Fruit fly (Drosophila melanogaster): ENCODE data around the gene CG5623.

CG5623 gene

DNA sequence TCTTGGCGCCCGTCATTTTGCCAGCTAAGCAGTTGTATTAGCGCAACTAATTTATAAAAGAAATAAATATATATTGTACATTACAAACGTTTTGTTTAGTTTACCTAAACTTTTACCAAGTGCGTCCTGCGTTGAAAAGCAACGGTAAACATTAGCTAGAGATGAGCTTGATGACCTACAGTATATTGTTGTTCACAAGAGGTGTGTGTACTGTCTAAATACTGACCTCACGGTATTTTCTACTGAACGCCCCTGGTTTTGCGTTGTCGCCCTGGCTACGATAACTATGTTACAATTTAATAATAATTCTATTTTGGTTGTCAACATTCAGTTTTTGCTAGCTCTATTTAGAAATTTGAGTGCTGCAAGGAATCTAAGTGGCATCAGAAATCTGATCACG lies 25.2 kb upstream of the CG5623 start, which contains the start of gene Acyp2 (continued):
- TF ChIP-seq so (GFP tag; IDR thresholded peaks at IDR 0.05) (no peak), CG11504 (tag; optimal IDR thresholded peaks at IDR 0.05) (peak; percentile 44), slbo (GFP tag; IDR thresholded peaks at IDR 0.05) (peak; percentile 69; the same call in 1 of the 2 replicates), CG11085 (GFP tag; IDR thresholded peaks at IDR 0.05) (no peak), insv (GFP tag; optimal IDR thresholded peaks at IDR 0.05) (no peak), wek (GFP tag; optimal IDR thresholded peaks at IDR 0.05) (no peak), her (GFP tag; optimal IDR thresholded peaks at IDR 0.05) (no peak), CG17912 (GFP tag; optimal IDR thresholded peaks at IDR 0.05) (no peak), Dref (GFP tag; IDR thresholded peaks at IDR 0.05) (peak; percentile 60), BtbVII (GFP tag; optimal IDR thresholded peaks at IDR 0.05) (no peak), zen2 (GFP tag; IDR thresholded peaks at IDR 0.05; ENCODE audit: partially characterized antibody) (no peak), CG18011 (GFP tag; optimal IDR thresholded peaks at IDR 0.05) (no peak), sqz (GFP tag; optimal IDR thresholded peaks at IDR 0.05) (no peak), trh (GFP tag; optimal IDR thresholded peaks at IDR 0.05) (peak; percentile 19), knrl (GFP tag; IDR thresholded peaks at IDR 0.05; ENCODE audit: partially characterized antibody) (peak; percentile 62), da (GFP tag; optimal IDR thresholded peaks at IDR 0.05) (no peak), corto (GFP tag; optimal IDR thresholded peaks at IDR 0.05) (no peak), CG7745 (tag; optimal IDR thresholded peaks at IDR 0.05) (no peak), E2f1 (GFP tag; IDR thresholded peaks at IDR 0.05) (no peak), CG12104 (GFP tag; optimal IDR thresholded peaks at IDR 0.05) (no peak), fu2 (GFP tag; optimal IDR thresholded peaks at IDR 0.05) (no peak), CG1647 (GFP tag; optimal IDR thresholded peaks at IDR 0.05) (no peak), lbe (GFP tag; optimal IDR thresholded peaks at IDR 0.05) (no peak), Neu2 (GFP tag; optimal IDR thresholded peaks at IDR 0.05; ENCODE audit: borderline replicate concordance) (no peak), CG1024 (GFP tag; IDR thresholded peaks at IDR 0.05) (no peak), ara (GFP tag; IDR thresholded peaks at IDR 0.05) (no peak), sd (tag; optimal IDR thresholded peaks at IDR 0.05) (no peak), scrt (GFP tag; optimal IDR thresholded peaks at IDR 0.05) (no peak), salm (tag; optimal IDR thresholded peaks at IDR 0.05) (no peak), CoRest (tag; optimal IDR thresholded peaks at IDR 0.05) (peak; percentile 48), en (GFP tag; optimal IDR thresholded peaks at IDR 0.05) (no peak), CG3838 (GFP tag; optimal IDR thresholded peaks at IDR 0.05) (no peak), CG32767 (GFP tag; IDR thresholded peaks at IDR 0.05) (no peak), slp2 (GFP tag; optimal IDR thresholded peaks at IDR 0.05) (no peak), zen (tag; optimal IDR thresholded peaks at IDR 0.05) (no peak), CG31224 (GFP tag; IDR thresholded peaks at IDR 0.05) (no peak), CG11560 (tag; IDR thresholded peaks at IDR 0.05) (no peak; the same call in 1 of the 3 replicates), ems (GFP tag; optimal IDR thresholded peaks at IDR 0.05) (peak; percentile 4), CHES-1-like (GFP tag; optimal IDR thresholded peaks at IDR 0.05) (peak; percentile 0), lola (GFP tag; optimal IDR thresholded peaks at IDR 0.05) (no peak), CG4360 (GFP tag; IDR thresholded peaks at IDR 0.05) (no peak), ase (GFP tag; IDR thresholded peaks at IDR 0.05) (no peak), wdn (GFP tag; IDR thresholded peaks at IDR 0.05) (peak; percentile 6; the same call in 1 of the 2 replicates), CG10959 (GFP tag; IDR thresholded peaks at IDR 0.05) (no peak), tx (GFP tag; optimal IDR thresholded peaks at IDR 0.05) (peak; percentile 17), Meics (GFP tag; optimal IDR thresholded peaks at IDR 0.05) (no peak), bigmax (GFP tag; optimal IDR thresholded peaks at IDR 0.05) (no peak), repo (GFP tag; optimal IDR thresholded peaks at IDR 0.05) (no peak), Atf6 (GFP tag; IDR thresholded peaks at IDR 0.05) (no peak), Ptx1 (GFP tag; IDR thresholded peaks at IDR 0.05) (peak; percentile 16; the same call in 1 of the 2 replicates), stwl (tag; optimal IDR thresholded peaks at IDR 0.05) (peak; percentile 79), hb (GFP tag; IDR thresholded peaks at IDR 0.05; ENCODE audit: partially characterized antibody) (no peak)

Data from whole organism, embryonic.